Worm (Caenorhabditis elegans) whole organism, young adult: ENCODE measurements around the gene mif-2.

ENCODE experiments used
- B0019.2 ChIP-seq: fragments of 200-800 bp; sonication (Bioruptor generic); conservative IDR thresholded peaks from 2 replicates; pipeline ENCODE4 v1.3.6; 2022; ENCODE audit warnings: missing genetic modification reagents, missing genetic modification characterization, missing compliant biosample characterization
- B0336.3 ChIP-seq: fragments of 200-800 bp; sonication (Bioruptor generic); IDR thresholded peaks from 2 replicates; pipeline ENCODE4 v1.3.6; 2022; ENCODE audit warnings: missing genetic modification characterization, missing compliant biosample characterization
- F10E7.11 ChIP-seq: sonication (generic microtip); optimal IDR thresholded peaks from 2 replicates; lab custom pipeline; 2017; ENCODE audit warnings: mild to moderate bottlenecking, missing genetic modification characterization, moderate library complexity, missing compliant biosample characterization
- F33H1.4 ChIP-seq: fragments of 200-800 bp; sonication (Bioruptor generic); IDR thresholded peaks from 2 replicates; pipeline ENCODE4 v1.3.6; 2022; ENCODE audit warnings: missing genetic modification reagents, missing genetic modification characterization, missing compliant biosample characterization
- F37B4.10 ChIP-seq: fragments of 200-800 bp; sonication (Bioruptor generic); IDR thresholded peaks from 2 replicates; pipeline ENCODE4 v1.3.6; 2022; ENCODE audit warnings: missing genetic modification characterization, missing compliant biosample characterization
- F57A8.1 ChIP-seq: fragments of 200-800 bp; sonication (Bioruptor generic); optimal IDR thresholded peaks from 2 replicates; lab custom pipeline; 2018; ENCODE audit warnings: mild to moderate bottlenecking, missing genetic modification characterization, moderate library complexity, missing compliant biosample characterization
- Y53G8AR.9 ChIP-seq: fragments of 200-800 bp; sonication (Bioruptor generic); conservative IDR thresholded peaks from 2 replicates; pipeline ENCODE4 v1.3.6; 2022; ENCODE audit warnings: missing genetic modification reagents, missing genetic modification characterization, missing compliant biosample characterization
- Y56A3A.18 ChIP-seq: fragments of 200-800 bp; sonication (Bioruptor generic); IDR thresholded peaks from 2 replicates; pipeline ENCODE4 v1.3.6; 2022; ENCODE audit warnings: missing genetic modification reagents, missing genetic modification characterization, missing compliant biosample characterization
- Y95B8A.8 ChIP-seq: fragments of 200-800 bp; sonication (Bioruptor generic); IDR thresholded peaks from 2 replicates; pipeline ENCODE4 v1.3.6; 2022; ENCODE audit warnings: missing genetic modification reagents, missing genetic modification characterization, missing compliant biosample characterization
- ZK185.1 ChIP-seq: sonication (generic microtip); optimal IDR thresholded peaks from 2 replicates; lab custom pipeline; 2016; ENCODE audit warnings: mild to moderate bottlenecking, missing genetic modification characterization, missing compliant biosample characterization; ENCODE audit not compliant: poor library complexity, severe bottlenecking
- akir-1 ChIP-seq: fragments of 200-800 bp; sonication (Bioruptor generic); optimal IDR thresholded peaks from 2 replicates; lab custom pipeline; 2018; ENCODE audit warnings: mild to moderate bottlenecking, missing genetic modification characterization, moderate library complexity, missing compliant biosample characterization
- aptf-2 ChIP-seq: fragments of 200-800 bp; sonication (Bioruptor generic); conservative IDR thresholded peaks from 2 replicates; pipeline ENCODE4 v1.3.6; 2022; ENCODE audit warnings: missing genetic modification reagents, missing genetic modification characterization, missing compliant biosample characterization
- atf-7 ChIP-seq: sonication (generic microtip); optimal IDR thresholded peaks from 2 replicates; lab custom pipeline; 2017; ENCODE audit warnings: mild to moderate bottlenecking, missing genetic modification characterization, missing compliant biosample characterization
- athp-1 ChIP-seq: sonication (generic microtip); optimal IDR thresholded peaks from 2 replicates; lab custom pipeline; 2017; ENCODE audit warnings: mild to moderate bottlenecking, missing genetic modification characterization, missing compliant biosample characterization
- attf-3 ChIP-seq: fragments of 200-800 bp; sonication (Bioruptor generic); conservative IDR thresholded peaks from 2 replicates; pipeline ENCODE4 v1.3.6; 2022; ENCODE audit warnings: missing genetic modification reagents, missing genetic modification characterization, missing compliant biosample characterization
- attf-6 ChIP-seq: fragments of 200-800 bp; sonication (Bioruptor generic); IDR thresholded peaks from 2 replicates; pipeline ENCODE4 v1.3.6; 2022; ENCODE audit warnings: missing genetic modification reagents, missing genetic modification characterization, missing compliant biosample characterization
- bed-1 ChIP-seq: fragments of 200-800 bp; sonication (Bioruptor generic); IDR thresholded peaks from 2 replicates; pipeline ENCODE4 v1.3.6; 2022; ENCODE audit warnings: missing genetic modification reagents, missing genetic modification characterization, missing compliant biosample characterization
- bed-2 ChIP-seq: fragments of 200-800 bp; sonication (Bioruptor generic); IDR thresholded peaks from 2 replicates; pipeline ENCODE4 v1.3.6; 2022; ENCODE audit warnings: missing genetic modification reagents, missing genetic modification characterization, missing compliant biosample characterization
- cebp-1 ChIP-seq, 2 experiments: fragments of 200-800 bp in 1 of 2; sonication (Bioruptor generic) in 1 of 2; sonication (generic microtip) in 1 of 2; IDR thresholded peaks in 1 of 2; optimal IDR thresholded peaks in 1 of 2; 2 replicates each; pipeline versions ENCODE4 v1.3.6 to Lab custom; 2017 to 2022; ENCODE audit warnings: missing compliant biosample characterization in 2 of 2, missing genetic modification characterization in 2 of 2, mild to moderate bottlenecking in 1 of 2, missing genetic modification reagents in 1 of 2, moderate library complexity in 1 of 2
- ceh-58 ChIP-seq: fragments of 200-800 bp; sonication (Bioruptor generic); IDR thresholded peaks from 2 replicates; pipeline ENCODE4 v1.3.6; 2022; ENCODE audit warnings: missing genetic modification characterization, missing compliant biosample characterization
- efl-1 ChIP-seq: fragments of 150-350 bp; optimal IDR thresholded peaks from 2 replicates; lab custom pipeline; 2014; ENCODE audit warnings: missing biosample characterization, missing genetic modification reagents, missing genetic modification characterization
- egl-18 ChIP-seq: fragments of 200-800 bp; sonication (Bioruptor generic); IDR thresholded peaks from 2 replicates; pipeline ENCODE4 v1.3.6; 2022; ENCODE audit warnings: missing genetic modification reagents, missing genetic modification characterization, missing compliant biosample characterization
- egrh-3 ChIP-seq: fragments of 200-800 bp; sonication (Bioruptor generic); IDR thresholded peaks from 2 replicates; pipeline ENCODE4 v1.3.6; 2022; ENCODE audit warnings: missing genetic modification reagents, missing genetic modification characterization, missing compliant biosample characterization
- ekl-4 ChIP-seq: fragments of 200-800 bp; sonication (Bioruptor generic); IDR thresholded peaks from 2 replicates; pipeline ENCODE4 v1.3.6; 2022; ENCODE audit warnings: missing genetic modification reagents, missing genetic modification characterization, missing compliant biosample characterization
- gei-17 ChIP-seq: fragments of 200-800 bp; sonication (Bioruptor generic); optimal IDR thresholded peaks from 2 replicates; lab custom pipeline; 2018; ENCODE audit warnings: mild to moderate bottlenecking, missing genetic modification characterization, missing compliant biosample characterization
- hlh-26 ChIP-seq: fragments of 200-800 bp; sonication (Bioruptor generic); conservative IDR thresholded peaks from 2 replicates; pipeline ENCODE4 v1.3.6; 2022; ENCODE audit warnings: missing genetic modification reagents, missing genetic modification characterization, missing compliant biosample characterization
- hmg-1.2 ChIP-seq: fragments of 200-800 bp; sonication (Bioruptor generic); IDR thresholded peaks from 2 replicates; pipeline ENCODE4 v1.3.6; 2022; ENCODE audit warnings: missing genetic modification reagents, missing genetic modification characterization, missing compliant biosample characterization
- hmg-20 ChIP-seq: fragments of 200-800 bp; sonication (Bioruptor generic); IDR thresholded peaks from 2 replicates; pipeline ENCODE4 v1.3.6; 2022; ENCODE audit warnings: missing genetic modification reagents, missing genetic modification characterization, missing compliant biosample characterization
- lin-26 ChIP-seq: fragments of 200-800 bp; sonication (Bioruptor generic); IDR thresholded peaks from 2 replicates; pipeline ENCODE4 v1.3.6; 2022; ENCODE audit warnings: missing genetic modification reagents, missing genetic modification characterization, missing compliant biosample characterization
- lin-54 ChIP-seq: fragments of 200-800 bp; sonication (Bioruptor generic); optimal IDR thresholded peaks from 2 replicates; lab custom pipeline; 2018; ENCODE audit warnings: mild to moderate bottlenecking, missing genetic modification characterization, missing compliant biosample characterization
- lir-1 ChIP-seq: fragments of 200-800 bp; sonication (Bioruptor generic); conservative IDR thresholded peaks from 2 replicates; pipeline ENCODE4 v1.3.6; 2022; ENCODE audit warnings: missing genetic modification reagents, missing genetic modification characterization, missing compliant biosample characterization
- mcd-1 ChIP-seq: fragments of 200-800 bp; sonication (Bioruptor generic); IDR thresholded peaks from 2 replicates; pipeline ENCODE4 v1.3.6; 2022; ENCODE audit warnings: missing genetic modification reagents, missing genetic modification characterization, missing compliant biosample characterization
- mes-4 ChIP-seq: sonication (generic microtip); optimal IDR thresholded peaks from 2 replicates; lab custom pipeline; 2016; ENCODE audit warnings: missing genotype, missing genetic modification characterization, missing compliant biosample characterization
- nfya-1 ChIP-seq: sonication (generic microtip); optimal IDR thresholded peaks from 2 replicates; lab custom pipeline; 2017; ENCODE audit warnings: antibody characterized with exemption, missing compliant biosample characterization, missing genetic modification characterization, borderline replicate concordance; ENCODE audit not compliant: insufficient read depth
- nfyb-1 ChIP-seq: fragments of 200-800 bp; sonication (Bioruptor generic); IDR thresholded peaks from 2 replicates; pipeline ENCODE4 v1.3.6; 2022; ENCODE audit warnings: missing genetic modification reagents, missing genetic modification characterization, missing compliant biosample characterization
- nhr-27 ChIP-seq: fragments of 200-800 bp; sonication (Bioruptor generic); optimal IDR thresholded peaks from 2 replicates; lab custom pipeline; 2018; ENCODE audit warnings: mild to moderate bottlenecking, missing genetic modification characterization, moderate library complexity, missing compliant biosample characterization
- nhr-80 ChIP-seq: sonication (generic microtip); optimal IDR thresholded peaks from 2 replicates; lab custom pipeline; 2016; ENCODE audit warnings: missing genetic modification characterization, missing compliant biosample characterization
- pbrm-1 ChIP-seq: fragments of 200-800 bp; sonication (Bioruptor generic); IDR thresholded peaks from 2 replicates; pipeline ENCODE4 v1.3.6; 2022; ENCODE audit warnings: missing genetic modification reagents, missing genetic modification characterization, missing compliant biosample characterization
- pha-4 ChIP-seq: fragments of 150-350 bp; sonication (generic microtip); optimal IDR thresholded peaks from 2 replicates; lab custom pipeline; 2014; ENCODE audit warnings: missing biosample characterization, missing genetic modification reagents, missing genetic modification characterization
- repo-1 ChIP-seq: sonication (generic microtip); optimal IDR thresholded peaks from 2 replicates; lab custom pipeline; 2017; ENCODE audit warnings: mild to moderate bottlenecking, missing genetic modification characterization, missing compliant biosample characterization
- rpc-1 ChIP-seq, 2 experiments: fragments of 150-350 bp in 1 of 2; sonication (generic microtip) in 1 of 2; optimal IDR thresholded peaks; 2 replicates each; lab custom pipeline; 2014 to 2018; ENCODE audit warnings: missing biosample characterization in 1 of 2, missing genetic modification characterization in 1 of 2, missing genetic modification reagents in 1 of 2, missing genotype in 1 of 2
- snpc-4 ChIP-seq, 5 experiments: fragments of 150-350 bp in 1 of 5; sonication (generic microtip) in 4 of 5; optimal IDR thresholded peaks; 2 replicates each; lab custom pipeline; 2014 to 2018; ENCODE audit warnings: missing genetic modification characterization in 5 of 5, missing biosample characterization in 3 of 5, antibody characterized with exemption in 2 of 5, mild to moderate bottlenecking in 2 of 5, missing compliant biosample characterization in 2 of 5, missing genotype in 2 of 5, moderate library complexity in 2 of 5, missing genetic modification reagents in 1 of 5
- sptf-2 ChIP-seq: fragments of 200-800 bp; sonication (Bioruptor generic); optimal IDR thresholded peaks from 2 replicates; lab custom pipeline; 2018; ENCODE audit warnings: mild to moderate bottlenecking, missing genetic modification characterization, missing compliant biosample characterization
- tbp1 ChIP-seq: fragments of 200-800 bp; sonication (Bioruptor generic); optimal IDR thresholded peaks from 2 replicates; lab custom pipeline; 2018; ENCODE audit warnings: mild to moderate bottlenecking, missing genetic modification characterization, missing compliant biosample characterization
- tlf-1 ChIP-seq: fragments of 200-800 bp; sonication (Bioruptor generic); optimal IDR thresholded peaks from 2 replicates; lab custom pipeline; 2018; ENCODE audit warnings: mild to moderate bottlenecking, missing genetic modification characterization, missing compliant biosample characterization
- unc-130 ChIP-seq: sonication (generic microtip); optimal IDR thresholded peaks from 2 replicates; lab custom pipeline; 2016; ENCODE audit warnings: missing genetic modification reagents, missing genetic modification characterization, missing compliant biosample characterization
- zim-3 ChIP-seq: sonication (generic microtip); optimal IDR thresholded peaks from 2 replicates; lab custom pipeline; 2017; ENCODE audit warnings: mild to moderate bottlenecking, missing genetic modification characterization, moderate library complexity, missing compliant biosample characterization

Gene mif-2

DNA sequence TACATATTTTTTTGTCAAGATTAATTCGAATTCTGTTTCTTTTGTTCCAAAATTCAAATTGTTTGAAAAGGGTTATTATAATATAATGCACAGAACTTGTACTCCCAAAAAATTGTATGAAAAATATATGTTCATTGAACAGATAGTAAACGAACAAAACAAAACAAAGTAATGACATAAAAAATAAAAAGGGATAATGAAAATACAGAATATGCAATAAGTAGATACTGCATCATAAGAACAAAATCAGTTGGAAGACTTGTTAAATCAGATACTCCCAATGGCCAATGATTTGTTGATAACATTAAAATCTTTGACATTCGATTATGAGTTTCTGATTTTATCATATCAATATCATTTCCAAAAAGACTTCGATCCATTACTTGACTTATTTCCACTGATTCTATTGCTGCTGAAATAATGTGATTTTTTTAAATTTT is 26.3 kb upstream of the mif-2 start:
- TF ChIP-seq egrh-3 (GFP tag; lab: Robert Waterston, UW): no peak
- no peak for TF ChIP-seq sptf-2 (GFP tag; lab: Kevin White, UChicago)
- no peak for TF ChIP-seq nhr-27 (tag; lab: Kevin White, UChicago)
- peak; percentile 28 for TF ChIP-seq gei-17 (GFP tag; lab: Kevin White, UChicago)
- no peak for TF ChIP-seq F10E7.11 (tag; lab: Kevin White, UChicago)
- no peak for TF ChIP-seq cebp-1 (GFP tag; IDR thresholded peaks at IDR 0.05; lab: Robert Waterston, UW)
- TF ChIP-seq cebp-1 (tag; optimal IDR thresholded peaks at IDR 0.05; lab: Kevin White, UChicago): peak; percentile 29
- TF ChIP-seq tlf-1: peak; percentile 73
- no peak for TF ChIP-seq F37B4.10 (GFP tag; lab: Robert Waterston, UW)
- TF ChIP-seq F57A8.1 (GFP tag; lab: Kevin White, UChicago): no peak
- TF ChIP-seq lir-1 (GFP tag; lab: Robert Waterston, UW): no peak
- TF ChIP-seq bed-2 (GFP tag; lab: Robert Waterston, UW): no peak
- peak; percentile 91 for TF ChIP-seq atf-7 (tag; lab: Kevin White, UChicago)
- peak; percentile 73; the same call in 1 of the 2 replicates for TF ChIP-seq nfyb-1 (GFP tag; lab: Robert Waterston, UW)
- no peak for TF ChIP-seq zim-3 (tag; lab: Kevin White, UChicago)
- TF ChIP-seq hlh-26: no peak
- peak; percentile 74; the same call in 1 of the 2 replicates for TF ChIP-seq pbrm-1 (GFP tag; lab: Robert Waterston, UW)
- peak; percentile 96 for TF ChIP-seq Y53G8AR.9 (GFP tag; lab: Robert Waterston, UW)
- TF ChIP-seq attf-3 (GFP tag; lab: Robert Waterston, UW): no peak
- no peak for TF ChIP-seq unc-130
- TF ChIP-seq nfya-1 (tag; lab: Kevin White, UChicago): no peak
- TF ChIP-seq attf-6 (GFP tag; lab: Robert Waterston, UW): 0 out of 2 replicates have a peak, but pooled peaks have one; percentile 26
- no peak for TF ChIP-seq aptf-2 (GFP tag; lab: Robert Waterston, UW)
- no peak for TF ChIP-seq ZK185.1 (tag; lab: Kevin White, UChicago)
- no peak for TF ChIP-seq rpc-1 (optimal IDR thresholded peaks at IDR 0.05; lab: Kevin White, UChicago)
- no peak for TF ChIP-seq rpc-1 (tag; optimal IDR thresholded peaks at IDR 0.05; lab: Kevin White, UChicago)
- no peak for TF ChIP-seq mes-4 (tag; lab: Kevin White, UChicago)
- peak; percentile 35 for TF ChIP-seq tbp1 (GFP tag; lab: Kevin White, UChicago)
- TF ChIP-seq hmg-1.2 (GFP tag; lab: Robert Waterston, UW): peak; percentile 26; the same call in 1 of the 2 replicates
- TF ChIP-seq ceh-58 (GFP tag; lab: Robert Waterston, UW): no peak
- TF ChIP-seq B0336.3 (GFP tag; lab: Robert Waterston, UW): peak; percentile 83
- no peak for TF ChIP-seq pha-4 (tag; lab: Kevin White, UChicago)
- TF ChIP-seq Y56A3A.18 (GFP tag; lab: Robert Waterston, UW): peak; percentile 88; the same call in 1 of the 2 replicates
- TF ChIP-seq egl-18 (GFP tag; lab: Robert Waterston, UW): no peak
- TF ChIP-seq mcd-1 (GFP tag; lab: Robert Waterston, UW): no peak
- TF ChIP-seq nhr-80 (tag; lab: Kevin White, UChicago): peak; percentile 46
- no peak for TF ChIP-seq lin-26 (GFP tag; lab: Robert Waterston, UW)
- no peak for TF ChIP-seq akir-1 (GFP tag; lab: Kevin White, UChicago)
- TF ChIP-seq F33H1.4 (GFP tag; lab: Robert Waterston, UW): no peak
- peak; percentile 47; the same call in 1 of the 2 replicates for TF ChIP-seq Y95B8A.8 (GFP tag; lab: Robert Waterston, UW)
- TF ChIP-seq snpc-4 (GFP tag; optimal IDR thresholded peaks at IDR 0.05; lab: Kevin White, UChicago): no peak
- peak in 1 of 4 experiments; percentile 0 for TF ChIP-seq snpc-4 (tag; optimal IDR thresholded peaks at IDR 0.05; lab: Kevin White, UChicago)
- TF ChIP-seq repo-1 (tag; lab: Kevin White, UChicago): peak; percentile 78
- no peak for TF ChIP-seq efl-1 (GFP tag; lab: Kevin White, UChicago)
- TF ChIP-seq bed-1 (GFP tag; lab: Robert Waterston, UW): no peak
- TF ChIP-seq athp-1 (tag; lab: Kevin White, UChicago): no peak
- peak; percentile 82 for TF ChIP-seq ekl-4 (GFP tag; lab: Robert Waterston, UW)
- TF ChIP-seq lin-54 (GFP tag; lab: Kevin White, UChicago): peak; percentile 45
- TF ChIP-seq hmg-20 (GFP tag; lab: Robert Waterston, UW): no peak
- TF ChIP-seq B0019.2 (GFP tag; lab: Robert Waterston, UW): no peak
